Worm (Caenorhabditis elegans): Measurements from ENCODE around the gene R08D7.5.
A peak's percentile ranks its signal among the peaks of the same experiment; 100 is the strongest.

Gene R08D7.5

ce11 chrIII:8974835-8975234 is 909 bp downstream of the R08D7.5 start (continued):
- TF ChIP-seq sptf-2 (GFP tag; optimal IDR thresholded peaks at IDR 0.05): no peak
- peak; percentile 23 for TF ChIP-seq F23B12.7 (tag; optimal IDR thresholded peaks at IDR 0.05; ENCODE audit: insufficient read depth)
- 0 out of 2 replicates have a peak, but pooled peaks have one; percentile 31 for TF ChIP-seq madf-6 (GFP tag; IDR thresholded peaks at IDR 0.05)
- no peak for TF ChIP-seq K11D2.4 (GFP tag; IDR thresholded peaks at IDR 0.05)
- peak; percentile 31; the same call in 1 of the 2 replicates for TF ChIP-seq D2030.7 (GFP tag; IDR thresholded peaks at IDR 0.05)
- TF ChIP-seq gei-17 (GFP tag; optimal IDR thresholded peaks at IDR 0.05): no peak
- TF ChIP-seq ztf-26 (tag; optimal IDR thresholded peaks at IDR 0.05): peak; percentile 41
- peak; percentile 25 for TF ChIP-seq hrde-1 (tag; optimal IDR thresholded peaks at IDR 0.05; ENCODE audit: borderline replicate concordance)
- TF ChIP-seq nhr-27 (tag; optimal IDR thresholded peaks at IDR 0.05): no peak
- peak; percentile 17 for TF ChIP-seq ztf-18 (tag; optimal IDR thresholded peaks at IDR 0.05)
- TF ChIP-seq repo-1 (tag; optimal IDR thresholded peaks at IDR 0.05): peak; percentile 70
- TF ChIP-seq attf-3 (GFP tag; conservative IDR thresholded peaks at IDR 0.05): no peak
- TF ChIP-seq B0336.3 (GFP tag; IDR thresholded peaks at IDR 0.05): peak; percentile 73
- TF ChIP-seq cebp-1 (GFP tag; IDR thresholded peaks at IDR 0.05): no peak
- TF ChIP-seq cebp-1 (tag; optimal IDR thresholded peaks at IDR 0.05): peak; percentile 43
- no peak for TF ChIP-seq ama-1 (optimal IDR thresholded peaks at IDR 0.05)
- peak in 1 of 2 experiments; percentile 90 for TF ChIP-seq ama-1 (GFP tag; optimal IDR thresholded peaks at IDR 0.05)
- TF ChIP-seq somi-1 (GFP tag; optimal IDR thresholded peaks at IDR 0.05): peak; percentile 38
- no peak for TF ChIP-seq ceh-40 (GFP tag; IDR thresholded peaks at IDR 0.05)
- TF ChIP-seq let-607 (tag; optimal IDR thresholded peaks at IDR 0.05): peak in 1 of 2 experiments; percentile 54
- peak; percentile 45; the same call in 1 of the 2 replicates for TF ChIP-seq Y56A3A.18 (GFP tag; IDR thresholded peaks at IDR 0.05)
- peak in 1 of 3 experiments; percentile 19 for TF ChIP-seq lin-35 (GFP tag; optimal IDR thresholded peaks at IDR 0.05)
- TF ChIP-seq ekl-4 (GFP tag; IDR thresholded peaks at IDR 0.05): peak; percentile 74; the same call in 1 of the 2 replicates
- TF ChIP-seq F10E7.11 (tag; optimal IDR thresholded peaks at IDR 0.05): peak; percentile 28
- TF ChIP-seq Y53G8AR.9 (GFP tag; conservative IDR thresholded peaks at IDR 0.05): peak; percentile 38; the same call in 1 of the 2 replicates
- TF ChIP-seq Y95B8A.8 (GFP tag; IDR thresholded peaks at IDR 0.05): peak; percentile 72; the same call in 1 of the 2 replicates
- TF ChIP-seq athp-1 (tag; optimal IDR thresholded peaks at IDR 0.05): peak; percentile 48
- TF ChIP-seq madf-8 (GFP tag; conservative IDR thresholded peaks at IDR 0.05): no peak
- no peak for TF ChIP-seq ztf-28 (GFP tag; IDR thresholded peaks at IDR 0.05)
- TF ChIP-seq dox-1 (GFP tag; IDR thresholded peaks at IDR 0.05): 0 out of 2 replicates have a peak, but pooled peaks have one; percentile 39
- TF ChIP-seq nfyb-1 (GFP tag; IDR thresholded peaks at IDR 0.05): peak; percentile 50; the same call in 1 of the 2 replicates

DNA sequence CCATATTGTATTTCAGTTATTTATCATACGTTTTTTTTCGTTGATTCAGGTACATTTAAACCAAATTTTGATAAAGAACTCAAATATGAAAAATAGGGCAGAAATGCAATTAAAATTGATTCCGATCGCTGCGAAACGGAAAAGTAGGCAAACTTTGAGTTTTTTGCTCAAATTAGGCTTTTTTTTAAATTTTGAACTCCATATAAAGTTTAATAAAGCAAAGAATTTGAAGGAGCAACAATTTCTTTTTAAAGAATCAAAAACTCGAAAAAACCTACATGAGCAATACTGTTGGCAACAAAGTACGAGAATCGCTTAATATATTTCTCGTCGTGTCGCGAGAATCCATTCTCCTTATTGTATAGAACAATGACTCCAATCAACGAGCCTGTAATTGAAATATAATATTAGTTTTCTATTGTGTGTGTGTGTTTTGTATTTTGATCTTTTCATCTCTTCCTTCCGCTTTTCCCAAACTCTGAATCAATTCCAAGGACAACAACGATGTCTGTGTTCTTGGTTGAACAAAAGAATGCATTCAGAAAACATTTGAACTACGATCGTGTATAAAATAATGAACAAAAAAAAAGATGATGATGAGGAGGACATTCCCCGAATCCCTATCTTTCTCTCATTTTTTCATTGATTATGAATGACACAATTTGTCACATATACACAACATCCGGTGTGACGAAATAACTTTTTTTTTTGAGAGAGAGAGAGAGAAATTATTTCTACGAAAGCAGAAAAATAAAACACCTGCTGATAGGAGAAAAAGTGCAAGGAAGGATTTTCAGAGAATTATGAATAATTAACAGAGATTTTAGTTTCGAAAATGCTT is 4.8 kb downstream of the R08D7.5 start:
- TF ChIP-seq Y53G8AR.9 (GFP tag; conservative IDR thresholded peaks at IDR 0.05): 0 out of 2 replicates have a peak, but pooled peaks have one; percentile 21
- 0 out of 2 replicates have a peak, but pooled peaks have one; percentile 22 for TF ChIP-seq Y95B8A.8 (GFP tag; IDR thresholded peaks at IDR 0.05)
- peak; percentile 20 for TF ChIP-seq K12H6.12 (tag; optimal IDR thresholded peaks at IDR 0.05)
- no peak for TF ChIP-seq snpc-4 (GFP tag; optimal IDR thresholded peaks at IDR 0.05)
- TF ChIP-seq snpc-4 (tag; optimal IDR thresholded peaks at IDR 0.05): no peak
- TF ChIP-seq T07F8.4 (tag; optimal IDR thresholded peaks at IDR 0.05): no peak
- no peak for TF ChIP-seq rpc-1 (optimal IDR thresholded peaks at IDR 0.05)
- TF ChIP-seq rpc-1 (tag; optimal IDR thresholded peaks at IDR 0.05): no peak
- TF ChIP-seq nhr-27 (tag; optimal IDR thresholded peaks at IDR 0.05): no peak
- no peak for TF ChIP-seq mel-28 (tag; optimal IDR thresholded peaks at IDR 0.05; ENCODE audit: borderline replicate concordance)
- TF ChIP-seq cebp-1 (GFP tag; IDR thresholded peaks at IDR 0.05): peak; percentile 33; the same call in 1 of the 2 replicates
- TF ChIP-seq cebp-1 (tag; optimal IDR thresholded peaks at IDR 0.05): peak; percentile 71
- no peak for TF ChIP-seq let-526 (GFP tag; IDR thresholded peaks at IDR 0.05)
- peak; percentile 9 for TF ChIP-seq ZK185.1 (tag; optimal IDR thresholded peaks at IDR 0.05; ENCODE audit: poor library complexity, severe bottlenecking)
- TF ChIP-seq lin-40 (tag; optimal IDR thresholded peaks at IDR 0.05): peak; percentile 9
- TF ChIP-seq chd-7 (tag; optimal IDR thresholded peaks at IDR 0.05): peak; percentile 52
- TF ChIP-seq ekl-4 (GFP tag; IDR thresholded peaks at IDR 0.05): peak; percentile 53; the same call in 1 of the 2 replicates
- TF ChIP-seq ztf-26 (tag; optimal IDR thresholded peaks at IDR 0.05): no peak
- peak in 1 of 3 experiments; percentile 31 for TF ChIP-seq lin-35 (GFP tag; optimal IDR thresholded peaks at IDR 0.05)
- 0 out of 2 replicates have a peak, but pooled peaks have one; percentile 7 for TF ChIP-seq rcor-1 (GFP tag; IDR thresholded peaks at IDR 0.05)
- TF ChIP-seq madf-3 (GFP tag; IDR thresholded peaks at IDR 0.05): no peak
- no peak for TF ChIP-seq tbp1 (GFP tag; optimal IDR thresholded peaks at IDR 0.05)
